Fruit fly (Drosophila melanogaster): ENCODE measurements around the gene Septin4.
A peak's percentile ranks its signal among the peaks of the same experiment; 100 is the strongest.

- TF ChIP-seq CTCF (optimal IDR thresholded peaks at IDR 0.05) (peak in 1 of 2 experiments; percentile 23), CG8478 (optimal IDR thresholded peaks at IDR 0.05) (no peak)
Observed at dm6 chrX:16695658-16696181, 747 bp upstream of the Septin4 start, which contains the start of gene CG4678.

All from S2 (cell line).